Fruit fly (Drosophila melanogaster): Measurements from ENCODE around the gene halo.

DNA sequence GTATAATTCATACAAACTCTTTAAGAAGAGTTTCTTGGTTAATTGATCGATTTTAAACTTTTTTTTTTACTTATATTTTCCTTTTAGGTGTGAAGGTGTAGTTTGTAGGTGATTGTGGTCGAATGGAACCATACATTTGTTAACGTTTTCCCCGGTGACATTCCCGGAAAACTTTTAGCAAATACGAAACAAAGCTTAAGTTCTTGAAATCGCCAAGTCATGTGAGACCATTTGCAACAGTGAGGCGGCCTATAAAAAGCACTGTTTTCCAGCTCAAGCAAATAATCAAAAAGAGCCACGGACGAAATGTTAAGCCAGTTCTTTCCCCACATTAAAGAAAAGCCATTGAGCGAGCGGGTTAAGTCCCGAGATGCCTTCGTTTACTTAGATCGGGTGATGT is 4.4 kb upstream of the halo start, which contains the start of gene Or22b:
- no peak for TF ChIP-seq Pif1B (GFP tag; optimal IDR thresholded peaks at IDR 0.05)
- no peak for TF ChIP-seq CG4496 (GFP tag; IDR thresholded peaks at IDR 0.05)
- TF ChIP-seq CG34367 (tag; optimal IDR thresholded peaks at IDR 0.05), result no peak
- TF ChIP-seq D1 (tag; optimal IDR thresholded peaks at IDR 0.05), result no peak
- TF ChIP-seq fd96Ca (GFP tag; IDR thresholded peaks at IDR 0.05), result no peak
- TF ChIP-seq CG15710 (tag; optimal IDR thresholded peaks at IDR 0.05), result no peak
- TF ChIP-seq CG32121 (GFP tag; IDR thresholded peaks at IDR 0.05), result no peak

Measured in whole organism, pupa.